Worm (Caenorhabditis elegans) whole organism, L4 larva: ENCODE data around the gene dnj-2.

Source experiments
- D1046.2 ChIP-seq: fragments of 200-800 bp; sonication (Bioruptor generic); IDR thresholded peaks from 2 replicates; pipeline ENCODE4 v1.3.6; 2022; ENCODE audit warnings: missing genetic modification characterization, missing compliant biosample characterization
- F10B5.3 ChIP-seq: sonication (generic microtip); optimal IDR thresholded peaks from 2 replicates; lab custom pipeline; 2016; ENCODE audit warnings: mild to moderate bottlenecking, missing genetic modification characterization, missing compliant biosample characterization
- F49E8.2 ChIP-seq: sonication (generic microtip); optimal IDR thresholded peaks from 2 replicates; lab custom pipeline; 2016; ENCODE audit warnings: missing compliant biosample characterization, mild to moderate bottlenecking, missing genetic modification characterization, borderline replicate concordance
- T20F7.1 ChIP-seq: fragments of 200-800 bp; sonication (Bioruptor generic); optimal IDR thresholded peaks from 2 replicates; lab custom pipeline; 2018; ENCODE audit warnings: mild to moderate bottlenecking, missing genetic modification characterization, missing compliant biosample characterization
- ZK337.2 ChIP-seq: fragments of 200-800 bp; sonication (Bioruptor generic); IDR thresholded peaks from 2 replicates; pipeline ENCODE4 v1.3.6; 2022; ENCODE audit warnings: missing genetic modification reagents, missing genetic modification characterization, missing compliant biosample characterization
- aha-1 ChIP-seq: fragments of 150-350 bp; peaks from one replicate; lab custom pipeline; 2014; ENCODE audit warnings: missing biosample characterization, missing genetic modification characterization
- ama-1 ChIP-seq: fragments of 150-350 bp; optimal IDR thresholded peaks from 2 replicates; lab custom pipeline; 2014; ENCODE audit warnings: inconsistent platforms, mixed read lengths
- arid-1 ChIP-seq: fragments of 200-800 bp; sonication (Bioruptor generic); conservative IDR thresholded peaks from 2 replicates; pipeline ENCODE4 v1.3.6; 2022; ENCODE audit warnings: missing genetic modification reagents, missing genetic modification characterization, missing compliant biosample characterization
- ceh-20 ChIP-seq: fragments of 200-800 bp; sonication (Bioruptor generic); IDR thresholded peaks from 2 replicates; pipeline ENCODE4 v1.3.6; 2022; ENCODE audit warnings: missing genetic modification reagents, missing genetic modification characterization, missing compliant biosample characterization
- ceh-44 ChIP-seq: fragments of 200-800 bp; sonication (Bioruptor generic); IDR thresholded peaks from 2 replicates; pipeline ENCODE4 v1.3.6; 2022; ENCODE audit warnings: missing genetic modification reagents, missing genetic modification characterization, missing compliant biosample characterization
- ctbp-1 ChIP-seq: fragments of 200-800 bp; sonication (Bioruptor generic); IDR thresholded peaks from 2 replicates; pipeline ENCODE4 v1.3.6; 2022; ENCODE audit warnings: missing genetic modification reagents, missing genetic modification characterization, missing compliant biosample characterization
- daf-16 ChIP-seq, 3 experiments: sonication (generic microtip); optimal IDR thresholded peaks; 2 replicates each; lab custom pipeline; 2016 to 2017; ENCODE audit warnings: missing genetic modification characterization in 3 of 3, missing genetic modification reagents in 3 of 3, mild to moderate bottlenecking in 2 of 3, missing compliant biosample characterization in 2 of 3, missing biosample characterization in 1 of 3, moderate library complexity in 1 of 3
- daf-8 ChIP-seq: fragments of 200-800 bp; sonication (Bioruptor generic); IDR thresholded peaks from 2 replicates; pipeline ENCODE4 v1.3.6; 2022; ENCODE audit warnings: missing genetic modification characterization, missing compliant biosample characterization
- dmd-6 ChIP-seq: fragments of 200-800 bp; sonication (Bioruptor generic); IDR thresholded peaks from 2 replicates; pipeline ENCODE4 v1.3.6; 2022; ENCODE audit warnings: missing genetic modification reagents, missing genetic modification characterization, missing compliant biosample characterization
- dve-1 ChIP-seq: sonication (generic microtip); optimal IDR thresholded peaks from 2 replicates; lab custom pipeline; 2017; ENCODE audit warnings: antibody characterized with exemption, mild to moderate bottlenecking, missing genetic modification characterization, missing compliant biosample characterization; ENCODE audit not compliant: insufficient read depth
- egl-27 ChIP-seq: sonication (generic microtip); optimal IDR thresholded peaks from 3 replicates; lab custom pipeline; 2017; ENCODE audit warnings: missing biosample characterization, missing genetic modification reagents, missing genetic modification characterization
- egl-43 ChIP-seq: fragments of 200-800 bp; sonication (Bioruptor generic); IDR thresholded peaks from 2 replicates; pipeline ENCODE4 v1.3.6; 2022; ENCODE audit warnings: missing genetic modification reagents, missing genetic modification characterization, missing compliant biosample characterization
- fkh-10 ChIP-seq: fragments of 150-350 bp; optimal IDR thresholded peaks from 2 replicates; lab custom pipeline; 2014; ENCODE audit warnings: missing biosample characterization, missing genetic modification reagents, missing genetic modification characterization
- hif-1 ChIP-seq, 2 experiments: sonication (generic microtip); optimal IDR thresholded peaks; 2 replicates each; lab custom pipeline; 2016 to 2017; ENCODE audit warnings: missing compliant biosample characterization in 2 of 2, missing genetic modification characterization in 2 of 2, missing genetic modification reagents in 2 of 2, missing genotype in 2 of 2, mild to moderate bottlenecking in 1 of 2
- hlh-11 ChIP-seq: fragments of 200-800 bp; sonication (Bioruptor generic); optimal IDR thresholded peaks from 2 replicates; lab custom pipeline; 2018; ENCODE audit warnings: mild to moderate bottlenecking, missing genetic modification characterization, missing compliant biosample characterization
- hlh-30 ChIP-seq: sonication (generic microtip); optimal IDR thresholded peaks from 2 replicates; lab custom pipeline; 2017; ENCODE audit warnings: antibody characterized with exemption, mild to moderate bottlenecking, missing genetic modification characterization, missing compliant biosample characterization; ENCODE audit not compliant: insufficient read depth
- hmg-1.1 ChIP-seq: fragments of 200-800 bp; sonication (Bioruptor generic); IDR thresholded peaks from 2 replicates; pipeline ENCODE4 v1.3.6; 2022; ENCODE audit warnings: missing genetic modification reagents, missing genetic modification characterization, missing compliant biosample characterization
- lin-29 ChIP-seq: fragments of 200-800 bp; sonication (Bioruptor generic); IDR thresholded peaks from 2 replicates; pipeline ENCODE4 v1.3.6; 2022; ENCODE audit warnings: missing genetic modification reagents, missing genetic modification characterization, missing compliant biosample characterization
- lin-38 ChIP-seq: fragments of 200-800 bp; sonication (Bioruptor generic); IDR thresholded peaks from 2 replicates; pipeline ENCODE4 v1.3.6; 2022; ENCODE audit warnings: missing genetic modification reagents, missing genetic modification characterization, missing compliant biosample characterization
- lsy-2 ChIP-seq, 2 experiments: fragments of 150-350 bp in 1 of 2; sonication (generic microtip) in 1 of 2; optimal IDR thresholded peaks; 2 replicates each; lab custom pipeline; 2014 to 2017; ENCODE audit warnings: missing biosample characterization in 2 of 2, missing genetic modification characterization in 2 of 2
- madf-5 ChIP-seq, 2 experiments: fragments of 200-800 bp; sonication (Bioruptor generic); IDR thresholded peaks; 2 replicates each; pipeline ENCODE4 v1.3.6; 2022; ENCODE audit warnings: missing compliant biosample characterization in 2 of 2, missing genetic modification characterization in 2 of 2
- madf-9 ChIP-seq: fragments of 200-800 bp; sonication (Bioruptor generic); conservative IDR thresholded peaks from 2 replicates; pipeline ENCODE4 v1.3.6; 2022; ENCODE audit warnings: missing genetic modification reagents, missing genetic modification characterization, missing compliant biosample characterization
- mes-2 ChIP-seq: sonication (generic microtip); optimal IDR thresholded peaks from 2 replicates; lab custom pipeline; 2016; ENCODE audit warnings: missing genotype, mild to moderate bottlenecking, missing genetic modification characterization, missing compliant biosample characterization; ENCODE audit not compliant: poor library complexity, severe bottlenecking
- mxl-2 ChIP-seq: fragments of 200-800 bp; sonication (Bioruptor generic); conservative IDR thresholded peaks from 2 replicates; pipeline ENCODE4 v1.3.6; 2022; ENCODE audit warnings: missing genetic modification reagents, missing genetic modification characterization, missing compliant biosample characterization
- mxl-3 ChIP-seq: fragments of 200-800 bp; sonication (Bioruptor generic); optimal IDR thresholded peaks from 2 replicates; lab custom pipeline; 2018; ENCODE audit warnings: mild to moderate bottlenecking, missing genetic modification characterization, missing compliant biosample characterization
- nhr-237 ChIP-seq: sonication (generic microtip); optimal IDR thresholded peaks from 2 replicates; lab custom pipeline; 2017; ENCODE audit warnings: missing biosample characterization, missing genetic modification characterization
- nhr-28 ChIP-seq: fragments of 150-350 bp; optimal IDR thresholded peaks from 2 replicates; lab custom pipeline; 2014; ENCODE audit warnings: missing biosample characterization, missing genetic modification characterization
- nhr-41 ChIP-seq: fragments of 200-800 bp; sonication (Bioruptor generic); IDR thresholded peaks from 2 replicates; pipeline ENCODE4 v1.3.6; 2022; ENCODE audit warnings: missing genetic modification reagents, missing genetic modification characterization, missing compliant biosample characterization
- nhr-42 ChIP-seq: fragments of 200-800 bp; sonication (Bioruptor generic); IDR thresholded peaks from 2 replicates; pipeline ENCODE4 v1.3.6; 2022; ENCODE audit warnings: missing genetic modification characterization, missing compliant biosample characterization
- nhr-48 ChIP-seq: sonication (generic microtip); optimal IDR thresholded peaks from 2 replicates; lab custom pipeline; 2016; ENCODE audit warnings: mild to moderate bottlenecking, missing genetic modification characterization, missing compliant biosample characterization
- nhr-6 ChIP-seq: fragments of 150-350 bp; optimal IDR thresholded peaks from 2 replicates; lab custom pipeline; 2014; ENCODE audit warnings: missing biosample characterization, missing genetic modification characterization
- nhr-76 ChIP-seq: fragments of 150-350 bp; optimal IDR thresholded peaks from 2 replicates; lab custom pipeline; 2014; ENCODE audit warnings: missing biosample characterization, missing genetic modification characterization
- nhr-77 ChIP-seq: fragments of 150-350 bp; optimal IDR thresholded peaks from 2 replicates; lab custom pipeline; 2014; ENCODE audit warnings: missing biosample characterization, missing genetic modification characterization
- php-3 ChIP-seq: fragments of 200-800 bp; sonication (Bioruptor generic); IDR thresholded peaks from 2 replicates; pipeline ENCODE4 v1.3.6; 2022; ENCODE audit warnings: missing genetic modification reagents, missing genetic modification characterization, missing compliant biosample characterization
- pqm-1 ChIP-seq: sonication (generic microtip); optimal IDR thresholded peaks from 2 replicates; lab custom pipeline; 2017; ENCODE audit warnings: missing biosample characterization, missing genetic modification characterization
- rbr-2 ChIP-seq: sonication (generic microtip); optimal IDR thresholded peaks from 2 replicates; lab custom pipeline; 2016; ENCODE audit warnings: missing genotype, missing genetic modification characterization, missing compliant biosample characterization
- skn-1 ChIP-seq: fragments of 150-350 bp; optimal IDR thresholded peaks from 2 replicates; lab custom pipeline; 2014; ENCODE audit warnings: missing biosample characterization, missing genetic modification characterization
- snpc-1.2 ChIP-seq: fragments of 200-800 bp; sonication (Bioruptor generic); IDR thresholded peaks from 2 replicates; pipeline ENCODE4 v1.3.6; 2022; ENCODE audit warnings: missing genetic modification reagents, missing genetic modification characterization, missing compliant biosample characterization
- tra-1 ChIP-seq: fragments of 200-800 bp; sonication (Bioruptor generic); IDR thresholded peaks from 2 replicates; pipeline ENCODE4 v1.3.6; 2022; ENCODE audit warnings: missing genetic modification reagents, missing genetic modification characterization, missing compliant biosample characterization
- unc-62 ChIP-seq, 3 experiments: fragments of 150-350 bp in 1 of 3; sonication (generic microtip); optimal IDR thresholded peaks in 2 of 3; peaks in 1 of 3; 1 replicate in 1 of 3; 2 replicates in 2 of 3; lab custom pipeline; 2014 to 2017; ENCODE audit warnings: missing biosample characterization in 3 of 3, missing genetic modification characterization in 3 of 3, missing genetic modification reagents in 3 of 3, missing genotype in 1 of 3
- zag-1 ChIP-seq: fragments of 150-350 bp; optimal IDR thresholded peaks from 2 replicates; lab custom pipeline; 2014; ENCODE audit warnings: missing biosample characterization, missing genetic modification characterization
- zip-2 ChIP-seq: fragments of 150-350 bp; optimal IDR thresholded peaks from 2 replicates; lab custom pipeline; 2014; ENCODE audit warnings: missing biosample characterization, missing genetic modification characterization

The dnj-2 gene

DNA sequence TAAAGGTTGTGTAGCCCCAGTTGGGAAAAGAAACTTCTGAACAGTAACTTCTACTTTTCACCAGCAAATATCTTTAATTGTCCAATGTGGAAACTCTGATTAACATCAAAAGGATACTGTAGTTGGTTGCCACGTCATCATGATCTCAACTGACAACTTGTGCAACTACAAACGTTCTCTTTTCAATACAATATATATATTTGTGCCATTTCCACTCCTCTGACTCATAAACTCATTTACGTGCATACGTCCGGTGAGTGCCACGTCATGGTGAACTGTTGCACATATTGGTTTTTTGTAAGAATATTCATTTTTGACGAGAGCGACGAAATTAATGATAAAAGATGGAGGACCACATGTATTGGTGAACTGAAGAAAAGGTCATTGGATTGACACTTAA lies 6.0 kb downstream of the dnj-2 start:
- TF ChIP-seq nhr-6 (tag; lab: Kevin White, UChicago) (peak; percentile 72), F10B5.3 (tag; lab: Kevin White, UChicago) (peak; percentile 10), skn-1 (tag; lab: Kevin White, UChicago) (no peak), aha-1 (tag; lab: Kevin White, UChicago) (peak; percentile 16), mes-2 (tag; lab: Kevin White, UChicago) (peak; percentile 54), lsy-2 (tag; optimal IDR thresholded peaks at IDR 0.05; lab: Kevin White, UChicago) (peak in 1 of 2 experiments; percentile 51), zip-2 (tag; lab: Kevin White, UChicago) (no peak), unc-62 (GFP tag; optimal IDR thresholded peaks at IDR 0.05 in 1 of 2; lab: Kevin White, UChicago) (peak in 1 of 2 experiments; percentile 4), unc-62 (tag; optimal IDR thresholded peaks at IDR 0.05; lab: Kevin White, UChicago) (no peak)

DNA sequence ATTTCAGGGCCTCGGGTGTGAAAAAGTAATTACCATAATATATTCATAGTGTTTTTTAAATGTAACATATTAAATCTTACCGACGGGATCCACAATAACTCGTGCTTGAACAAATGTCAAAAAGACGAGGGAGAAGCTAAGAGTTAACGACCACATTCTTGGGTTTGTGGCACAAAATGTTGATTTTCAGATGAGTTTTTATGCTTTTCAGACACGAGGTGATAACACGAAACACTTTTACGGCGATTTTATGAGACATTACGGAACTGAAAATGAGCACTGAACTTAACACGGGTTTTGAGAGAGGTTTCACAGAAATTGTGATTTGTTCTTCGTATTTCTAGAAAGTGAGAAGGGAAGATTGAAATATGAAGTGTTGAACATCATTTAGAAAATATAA lies 7.2 kb downstream of the dnj-2 start, which contains the start of gene B0035.13:
Gene B0035.13, minus strand, starts transcription at position 173 of the 400 bp plus-strand sequence.
- no peak for TF ChIP-seq hmg-1.1
- TF ChIP-seq nhr-77: peak; percentile 45
- TF ChIP-seq nhr-28 (tag; lab: Kevin White, UChicago): peak; percentile 43
- TF ChIP-seq unc-62 (GFP tag; optimal IDR thresholded peaks at IDR 0.05 in 1 of 2; lab: Kevin White, UChicago): no peak
- TF ChIP-seq unc-62 (tag; optimal IDR thresholded peaks at IDR 0.05; lab: Kevin White, UChicago): no peak
- peak; percentile 10 for TF ChIP-seq hlh-11
- no peak for TF ChIP-seq D1046.2 (GFP tag; lab: Robert Waterston, UW)
- TF ChIP-seq daf-16 (GFP tag; optimal IDR thresholded peaks at IDR 0.05; lab: Kevin White, UChicago): no peak
- TF ChIP-seq daf-16 (tag; optimal IDR thresholded peaks at IDR 0.05; lab: Kevin White, UChicago): peak; percentile 39
- no peak for TF ChIP-seq mxl-2 (GFP tag; lab: Robert Waterston, UW)
- no peak for TF ChIP-seq rbr-2 (tag; lab: Kevin White, UChicago)
- no peak for TF ChIP-seq hif-1 (tag; optimal IDR thresholded peaks at IDR 0.05; lab: Kevin White, UChicago)
- no peak for TF ChIP-seq nhr-42 (GFP tag; lab: Robert Waterston, UW)
- peak; percentile 95 for TF ChIP-seq php-3 (GFP tag; lab: Robert Waterston, UW)
- 0 out of 2 replicates have a peak, but pooled peaks have one; percentile 25 for TF ChIP-seq dmd-6 (GFP tag; lab: Robert Waterston, UW)
- no peak for TF ChIP-seq nhr-6 (tag; lab: Kevin White, UChicago)
- TF ChIP-seq ZK337.2 (GFP tag; lab: Robert Waterston, UW): no peak
- no peak for TF ChIP-seq ama-1
- TF ChIP-seq F49E8.2 (tag; lab: Kevin White, UChicago): no peak
- TF ChIP-seq madf-5 (GFP tag; IDR thresholded peaks at IDR 0.05; lab: Robert Waterston, UW): no peak
- no peak for TF ChIP-seq ceh-44 (GFP tag; lab: Robert Waterston, UW)
- no peak for TF ChIP-seq nhr-237 (tag; lab: Kevin White, UChicago)
- TF ChIP-seq egl-43: no peak
- TF ChIP-seq ctbp-1: no peak
- TF ChIP-seq arid-1: no peak
- TF ChIP-seq mxl-3 (GFP tag; lab: Kevin White, UChicago): peak; percentile 29
- no peak for TF ChIP-seq daf-8 (GFP tag; lab: Robert Waterston, UW)
- no peak for TF ChIP-seq lin-29 (GFP tag; lab: Robert Waterston, UW)
- TF ChIP-seq fkh-10: no peak
- peak; percentile 58 for TF ChIP-seq dve-1 (tag; lab: Kevin White, UChicago)
- no peak for TF ChIP-seq zag-1 (tag; lab: Kevin White, UChicago)
- TF ChIP-seq nhr-48 (tag; lab: Kevin White, UChicago): no peak
- no peak for TF ChIP-seq T20F7.1 (GFP tag; lab: Kevin White, UChicago)
- TF ChIP-seq nhr-76 (tag; lab: Kevin White, UChicago): no peak
- peak; percentile 35 for TF ChIP-seq pqm-1 (tag; lab: Kevin White, UChicago)
- no peak for TF ChIP-seq snpc-1.2
- TF ChIP-seq madf-9 (GFP tag; lab: Robert Waterston, UW): no peak
- no peak for TF ChIP-seq egl-27 (tag; lab: Kevin White, UChicago)
- no peak for TF ChIP-seq ceh-20
- no peak for TF ChIP-seq zip-2 (tag; lab: Kevin White, UChicago)
- TF ChIP-seq tra-1 (GFP tag; lab: Robert Waterston, UW): no peak
- peak; percentile 14 for TF ChIP-seq hlh-30 (tag; lab: Kevin White, UChicago)
- no peak for TF ChIP-seq lin-38
- TF ChIP-seq nhr-41 (GFP tag; lab: Robert Waterston, UW): no peak
